Fruit fly (Drosophila melanogaster) whole organism, wandering third instar larva: ENCODE measurements around the gene CG33770.

ENCODE experiments used
- Hr78 ChIP-seq: fragments of >200 bp; optimal IDR thresholded peaks from 2 replicates; lab custom pipeline; 2017; ENCODE audit warnings: missing biosample characterization, missing genetic modification characterization
- psq ChIP-seq: fragments of 200-800 bp; sonication (Bioruptor generic); optimal IDR thresholded peaks from 3 replicates; lab custom pipeline; 2017; ENCODE audit warnings: missing biosample characterization, mild to moderate bottlenecking, missing genetic modification characterization, moderate library complexity

- TF ChIP-seq Hr78 (GFP tag; lab: Kevin White, UChicago) (no peak), psq (GFP tag; lab: Kevin White, UChicago) (no peak)
These were observed 845 bp upstream of the CG33770 start, which contains the start of gene CG33769 for dm6 chr3L:22647627-22648026.
